Worm (Caenorhabditis elegans) whole organism, mixed stage, embryonic: ENCODE data around the gene clec-33.

Experiments used
- M03D4.4 ChIP-seq: sonication (generic microtip); optimal IDR thresholded peaks from 2 replicates; lab custom pipeline; 2017; ENCODE audit warnings: mild to moderate bottlenecking, missing genetic modification characterization, missing compliant biosample characterization
- bed-3 ChIP-seq: fragments of 200-800 bp; sonication (Bioruptor generic); optimal IDR thresholded peaks from 3 replicates; lab custom pipeline; 2018; ENCODE audit warnings: mild to moderate bottlenecking, missing genetic modification characterization, moderate library complexity, missing compliant biosample characterization
- blmp-1 ChIP-seq: fragments of 150-350 bp; optimal IDR thresholded peaks from 2 replicates; lab custom pipeline; 2014; ENCODE audit warnings: missing biosample characterization, missing genetic modification characterization
- ceh-39 ChIP-seq: fragments of 150-350 bp; optimal IDR thresholded peaks from 2 replicates; lab custom pipeline; 2014; ENCODE audit warnings: missing biosample characterization, missing genetic modification characterization
- ceh-43 ChIP-seq: fragments of 200-800 bp; sonication (Bioruptor generic); optimal IDR thresholded peaks from 2 replicates; lab custom pipeline; 2018; ENCODE audit warnings: mild to moderate bottlenecking, missing genetic modification characterization, moderate library complexity, missing compliant biosample characterization
- ceh-83 ChIP-seq: fragments of 200-800 bp; sonication (Bioruptor generic); optimal IDR thresholded peaks from 2 replicates; lab custom pipeline; 2018; ENCODE audit warnings: mild to moderate bottlenecking, missing genetic modification characterization, missing compliant biosample characterization
- ces-1 ChIP-seq: fragments of 150-350 bp; optimal IDR thresholded peaks from 2 replicates; lab custom pipeline; 2014; ENCODE audit warnings: missing biosample characterization, missing genetic modification reagents, missing genetic modification characterization
- cnd-1 ChIP-seq: fragments of 200-800 bp; sonication (Bioruptor generic); optimal IDR thresholded peaks from 2 replicates; lab custom pipeline; 2018; ENCODE audit warnings: mild to moderate bottlenecking, missing genetic modification characterization, missing compliant biosample characterization
- drap-1 ChIP-seq: fragments of 200-800 bp; sonication (Bioruptor generic); optimal IDR thresholded peaks from 3 replicates; lab custom pipeline; 2018; ENCODE audit warnings: mild to moderate bottlenecking, missing genetic modification characterization, missing compliant biosample characterization
- elt-1 ChIP-seq: sonication (generic microtip); optimal IDR thresholded peaks from 2 replicates; lab custom pipeline; 2017; ENCODE audit warnings: missing genetic modification characterization, mild to moderate bottlenecking, missing compliant biosample characterization, antibody characterized with exemption, moderate library complexity, borderline replicate concordance; ENCODE audit not compliant: insufficient read depth
- elt-3 ChIP-seq: fragments of 150-350 bp; optimal IDR thresholded peaks from 2 replicates; lab custom pipeline; 2014; ENCODE audit warnings: missing biosample characterization, missing genetic modification characterization
- flh-1 ChIP-seq: fragments of 200-800 bp; sonication (Bioruptor generic); optimal IDR thresholded peaks from 2 replicates; lab custom pipeline; 2018; ENCODE audit warnings: mild to moderate bottlenecking, missing genetic modification characterization, moderate library complexity, missing compliant biosample characterization
- ham-2 ChIP-seq: fragments of 200-800 bp; sonication (Bioruptor generic); optimal IDR thresholded peaks from 2 replicates; lab custom pipeline; 2018; ENCODE audit warnings: mild to moderate bottlenecking, missing genetic modification characterization, missing compliant biosample characterization
- lin-32 ChIP-seq: fragments of 200-800 bp; sonication (Bioruptor generic); optimal IDR thresholded peaks from 2 replicates; lab custom pipeline; 2018; ENCODE audit warnings: mild to moderate bottlenecking, missing genetic modification characterization, missing compliant biosample characterization
- lsy-2 ChIP-seq: fragments of 150-350 bp; optimal IDR thresholded peaks from 2 replicates; lab custom pipeline; 2014; ENCODE audit warnings: missing biosample characterization, missing genetic modification characterization
- mab-5 ChIP-seq: fragments of 150-350 bp; optimal IDR thresholded peaks from 2 replicates; lab custom pipeline; 2014; ENCODE audit warnings: missing biosample characterization, missing genetic modification characterization
- mls-2 ChIP-seq: sonication (generic microtip); optimal IDR thresholded peaks from 2 replicates; lab custom pipeline; 2016; ENCODE audit warnings: mild to moderate bottlenecking, missing genetic modification characterization, moderate library complexity, missing compliant biosample characterization
- nhr-12 ChIP-seq: fragments of 150-350 bp; optimal IDR thresholded peaks from 2 replicates; lab custom pipeline; 2014; ENCODE audit warnings: missing biosample characterization, missing genetic modification characterization
- nhr-2 ChIP-seq: fragments of 150-350 bp; optimal IDR thresholded peaks from 2 replicates; lab custom pipeline; 2014; ENCODE audit warnings: missing biosample characterization, missing genetic modification characterization
- nhr-237 ChIP-seq: fragments of 150-350 bp; optimal IDR thresholded peaks from 2 replicates; lab custom pipeline; 2014; ENCODE audit warnings: missing biosample characterization, missing genetic modification characterization
- nhr-28 ChIP-seq: fragments of 150-350 bp; optimal IDR thresholded peaks from 2 replicates; lab custom pipeline; 2014; ENCODE audit warnings: missing biosample characterization, missing genetic modification characterization
- nhr-76 ChIP-seq: sonication (generic microtip); optimal IDR thresholded peaks from 2 replicates; lab custom pipeline; 2017; ENCODE audit warnings: missing biosample characterization, missing genetic modification characterization
- pha-4 ChIP-seq: fragments of 150-350 bp; optimal IDR thresholded peaks from 2 replicates; lab custom pipeline; 2018; ENCODE audit warnings: missing biosample characterization, missing genetic modification reagents, missing genetic modification characterization
- sem-2 ChIP-seq: fragments of 200-800 bp; sonication (Bioruptor generic); optimal IDR thresholded peaks from 2 replicates; lab custom pipeline; 2018; ENCODE audit warnings: mild to moderate bottlenecking, missing genetic modification characterization, missing compliant biosample characterization
- snpc-4 ChIP-seq: fragments of 150-350 bp; optimal IDR thresholded peaks from 2 replicates; lab custom pipeline; 2014; ENCODE audit warnings: missing biosample characterization, missing genetic modification characterization
- sptf-1 ChIP-seq: sonication (generic microtip); optimal IDR thresholded peaks from 2 replicates; lab custom pipeline; 2017; ENCODE audit warnings: mild to moderate bottlenecking, missing genetic modification characterization, moderate library complexity, missing compliant biosample characterization
- tbx-8 ChIP-seq: fragments of 200-800 bp; sonication (Bioruptor generic); optimal IDR thresholded peaks from 2 replicates; lab custom pipeline; 2018; ENCODE audit warnings: mild to moderate bottlenecking, missing genetic modification characterization, moderate library complexity, missing compliant biosample characterization
- unc-120 ChIP-seq: sonication (generic microtip); optimal IDR thresholded peaks from 2 replicates; lab custom pipeline; 2017; ENCODE audit warnings: missing genetic modification characterization, missing compliant biosample characterization; ENCODE audit not compliant: poor library complexity, severe bottlenecking
- unc-62 ChIP-seq: fragments of 150-350 bp; optimal IDR thresholded peaks from 2 replicates; lab custom pipeline; 2014; ENCODE audit warnings: missing biosample characterization, missing genetic modification reagents, missing genetic modification characterization
- zip-8 ChIP-seq: fragments of 150-350 bp; optimal IDR thresholded peaks from 2 replicates; lab custom pipeline; 2014; ENCODE audit warnings: missing biosample characterization, missing genetic modification characterization

Gene clec-33

ce11 chrV:16910864-16911263 lies 41.2 kb upstream of the clec-33 start:
- TF ChIP-seq sptf-1 (tag; lab: Kevin White, UChicago) (no peak), sem-2 (GFP tag; lab: Kevin White, UChicago) (no peak), blmp-1 (no peak), nhr-2 (tag; lab: Kevin White, UChicago) (no peak), nhr-237 (tag; lab: Kevin White, UChicago) (no peak), unc-62 (GFP tag; lab: Kevin White, UChicago) (no peak), ham-2 (no peak), nhr-12 (tag; lab: Kevin White, UChicago) (no peak), cnd-1 (tag; lab: Kevin White, UChicago) (no peak), nhr-76 (tag; lab: Kevin White, UChicago) (no peak), mab-5 (tag; lab: Kevin White, UChicago) (no peak), bed-3 (GFP tag; lab: Kevin White, UChicago) (no peak), M03D4.4 (tag; lab: Kevin White, UChicago) (no peak), unc-120 (tag; lab: Kevin White, UChicago) (no peak), drap-1 (GFP tag; lab: Kevin White, UChicago) (no peak), ceh-39 (tag; lab: Kevin White, UChicago) (no peak), lin-32 (GFP tag; lab: Kevin White, UChicago) (no peak), ceh-43 (GFP tag; lab: Kevin White, UChicago) (no peak)

- TF ChIP-seq flh-1 (GFP tag; lab: Kevin White, UChicago) (no peak), ceh-83 (no peak), ces-1 (no peak), nhr-76 (tag; lab: Kevin White, UChicago) (no peak), unc-120 (tag; lab: Kevin White, UChicago) (no peak), ham-2 (no peak), pha-4 (tag; lab: Kevin White, UChicago) (no peak), zip-8 (tag; lab: Kevin White, UChicago) (no peak), nhr-2 (tag; lab: Kevin White, UChicago) (no peak), ceh-43 (GFP tag; lab: Kevin White, UChicago) (no peak), nhr-237 (tag; lab: Kevin White, UChicago) (no peak), sptf-1 (tag; lab: Kevin White, UChicago) (no peak), sem-2 (GFP tag; lab: Kevin White, UChicago) (no peak), nhr-28 (tag; lab: Kevin White, UChicago) (no peak), tbx-8 (GFP tag; lab: Kevin White, UChicago) (no peak), drap-1 (GFP tag; lab: Kevin White, UChicago) (no peak), elt-1 (tag; lab: Kevin White, UChicago) (no peak), lsy-2 (no peak), unc-62 (GFP tag; lab: Kevin White, UChicago) (no peak), elt-3 (tag; lab: Kevin White, UChicago) (no peak)
Measured at ce11 chrV:16909871-16910270, 40.2 kb upstream of the clec-33 start, which contains the start of gene F09C6.16. TSS of gene F09C6.16 (minus strand) at chrV:16909971.

- TF ChIP-seq ceh-39 (tag; lab: Kevin White, UChicago): no peak
- no peak for TF ChIP-seq flh-1 (GFP tag; lab: Kevin White, UChicago)
Measured at ce11 chrV:16904612-16905011, 35.0 kb upstream of the clec-33 start, which contains the start of gene nhr-262. TSS of gene nhr-262 (plus strand) at chrV:16904912.

- TF ChIP-seq elt-1 (tag; lab: Kevin White, UChicago) (no peak), sem-2 (GFP tag; lab: Kevin White, UChicago) (no peak), ham-2 (no peak), unc-62 (GFP tag; lab: Kevin White, UChicago) (no peak), ceh-83 (no peak), drap-1 (GFP tag; lab: Kevin White, UChicago) (no peak), pha-4 (tag; lab: Kevin White, UChicago) (no peak), ceh-39 (tag; lab: Kevin White, UChicago) (no peak), lin-32 (GFP tag; lab: Kevin White, UChicago) (no peak), elt-3 (tag; lab: Kevin White, UChicago) (no peak), cnd-1 (tag; lab: Kevin White, UChicago) (no peak), mls-2 (tag; lab: Kevin White, UChicago) (no peak), unc-120 (tag; lab: Kevin White, UChicago) (no peak), nhr-12 (tag; lab: Kevin White, UChicago) (no peak), snpc-4 (tag; lab: Kevin White, UChicago) (no peak), nhr-237 (tag; lab: Kevin White, UChicago) (no peak), nhr-28 (tag; lab: Kevin White, UChicago) (no peak), nhr-76 (tag; lab: Kevin White, UChicago) (no peak)
Measured at ce11 chrV:16902726-16903125, 33.1 kb upstream of the clec-33 start, which contains the start of gene srd-68. TSS of gene srd-68 (minus strand) at chrV:16902826.
